Worm (Caenorhabditis elegans): Measurements from ENCODE around the gene cpsf-1.

DNA sequence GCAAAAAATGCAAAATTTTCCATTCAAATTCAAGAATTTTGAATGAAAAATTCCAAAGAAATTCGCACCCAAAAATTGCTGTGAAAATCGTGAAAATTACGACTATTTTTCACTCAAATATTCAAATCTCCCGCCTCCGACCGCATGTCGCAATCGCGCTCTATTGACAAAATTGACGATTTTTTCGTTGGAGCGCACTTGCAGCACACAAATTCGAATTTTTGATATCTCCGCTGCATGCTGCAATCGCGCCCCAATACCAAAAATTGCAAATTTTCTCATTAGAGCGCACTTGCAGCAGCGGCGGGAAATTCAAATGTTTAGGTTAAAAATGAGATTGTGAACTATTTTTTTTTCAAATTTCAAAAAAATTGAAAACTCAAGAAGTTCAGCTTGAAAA, 35.0 kb downstream of the cpsf-1 start:
- TF ChIP-seq ztf-11 (tag; optimal IDR thresholded peaks at IDR 0.05) (no peak), unc-39 (tag; optimal IDR thresholded peaks at IDR 0.05) (no peak), elt-3 (tag; optimal IDR thresholded peaks at IDR 0.05) (no peak), mab-5 (tag; optimal IDR thresholded peaks at IDR 0.05) (no peak), nhr-12 (tag; optimal IDR thresholded peaks at IDR 0.05) (no peak), lsy-2 (tag; optimal IDR thresholded peaks at IDR 0.05) (no peak), unc-62 (GFP tag; optimal IDR thresholded peaks at IDR 0.05) (no peak), lin-13 (GFP tag; optimal IDR thresholded peaks at IDR 0.05) (no peak), nhr-6 (tag; optimal IDR thresholded peaks at IDR 0.05) (no peak), C34F6.9 (tag; optimal IDR thresholded peaks at IDR 0.05) (no peak), nhr-10 (tag; optimal IDR thresholded peaks at IDR 0.05) (no peak), elt-1 (tag; optimal IDR thresholded peaks at IDR 0.05) (no peak), ZK546.5 (tag; optimal IDR thresholded peaks at IDR 0.05) (no peak)
